Worm (Caenorhabditis elegans) whole organism, L3 larva: Measurements from ENCODE around the gene clec-187.
A peak's percentile ranks its signal among the peaks of the same experiment; 100 is the strongest.

Experiments used
- R02D3.7 ChIP-seq: fragments of 150-350 bp; optimal IDR thresholded peaks from 2 replicates; lab custom pipeline; 2014; ENCODE audit warnings: missing biosample characterization, missing genetic modification characterization
- ZK546.5 ChIP-seq: sonication (generic microtip); optimal IDR thresholded peaks from 2 replicates; lab custom pipeline; 2017; ENCODE audit warnings: missing biosample characterization, missing genetic modification characterization
- ama-1 ChIP-seq: fragments of 150-350 bp; optimal IDR thresholded peaks from 2 replicates; lab custom pipeline; 2018
- ceh-82 ChIP-seq: fragments of 150-350 bp; optimal IDR thresholded peaks from 2 replicates; lab custom pipeline; 2014; ENCODE audit warnings: missing biosample characterization, missing genetic modification characterization
- ceh-9 ChIP-seq: sonication (generic microtip); optimal IDR thresholded peaks from 2 replicates; lab custom pipeline; 2018; ENCODE audit warnings: missing biosample characterization, missing genetic modification characterization
- daf-12 ChIP-seq: fragments of 150-350 bp; optimal IDR thresholded peaks from 2 replicates; lab custom pipeline; 2014; ENCODE audit warnings: missing biosample characterization, missing genetic modification reagents, missing genetic modification characterization
- egl-27 ChIP-seq: sonication (generic microtip); optimal IDR thresholded peaks from 4 replicates; lab custom pipeline; 2017; ENCODE audit warnings: missing biosample characterization, missing genetic modification reagents, missing genetic modification characterization
- fkh-10 ChIP-seq: sonication (generic microtip); optimal IDR thresholded peaks from 2 replicates; lab custom pipeline; 2017; ENCODE audit warnings: missing biosample characterization, missing genetic modification reagents, missing genetic modification characterization
- fos-1 ChIP-seq: fragments of 150-350 bp; optimal IDR thresholded peaks from 2 replicates; lab custom pipeline; 2014; ENCODE audit warnings: missing biosample characterization, missing genetic modification characterization
- hmg-11 ChIP-seq: sonication (generic microtip); optimal IDR thresholded peaks from 2 replicates; lab custom pipeline; 2016; ENCODE audit warnings: missing genetic modification characterization, missing compliant biosample characterization
- lin-15B ChIP-seq: fragments of 150-350 bp; optimal IDR thresholded peaks from 2 replicates; lab custom pipeline; 2014; ENCODE audit warnings: missing biosample characterization, missing genetic modification characterization
- mdl-1 ChIP-seq: fragments of 150-350 bp; optimal IDR thresholded peaks from 2 replicates; lab custom pipeline; 2014; ENCODE audit warnings: missing biosample characterization, missing genetic modification characterization
- pqm-1 ChIP-seq: fragments of 150-350 bp; optimal IDR thresholded peaks from 2 replicates; lab custom pipeline; 2017; ENCODE audit warnings: missing biosample characterization, missing genetic modification characterization, inconsistent platforms
- tbx-2 ChIP-seq: sonication (generic microtip); optimal IDR thresholded peaks from 2 replicates; lab custom pipeline; 2016; ENCODE audit warnings: mild to moderate bottlenecking, missing genetic modification characterization, missing compliant biosample characterization

- TF ChIP-seq egl-27 (tag; lab: Kevin White, UChicago) (no peak), mdl-1 (tag; lab: Kevin White, UChicago) (no peak), ceh-9 (no peak), ama-1 (lab: Kevin White, UChicago) (no peak), daf-12 (tag; lab: Kevin White, UChicago) (no peak), pqm-1 (peak; percentile 52), tbx-2 (no peak), ceh-82 (tag; lab: Kevin White, UChicago) (no peak), fos-1 (tag; lab: Kevin White, UChicago) (no peak), fkh-10 (GFP tag; lab: Kevin White, UChicago) (no peak), R02D3.7 (tag; lab: Kevin White, UChicago) (no peak), hmg-11 (tag; lab: Kevin White, UChicago) (no peak), ZK546.5 (tag; lab: Kevin White, UChicago) (no peak), lin-15B (tag; lab: Kevin White, UChicago) (no peak)
These were observed 49.3 kb upstream of the clec-187 start for ce11 chrIV:12920553-12920952.
